Worm (Caenorhabditis elegans): ENCODE results near the gene gpcp-1.

gpcp-1 gene

DNA sequence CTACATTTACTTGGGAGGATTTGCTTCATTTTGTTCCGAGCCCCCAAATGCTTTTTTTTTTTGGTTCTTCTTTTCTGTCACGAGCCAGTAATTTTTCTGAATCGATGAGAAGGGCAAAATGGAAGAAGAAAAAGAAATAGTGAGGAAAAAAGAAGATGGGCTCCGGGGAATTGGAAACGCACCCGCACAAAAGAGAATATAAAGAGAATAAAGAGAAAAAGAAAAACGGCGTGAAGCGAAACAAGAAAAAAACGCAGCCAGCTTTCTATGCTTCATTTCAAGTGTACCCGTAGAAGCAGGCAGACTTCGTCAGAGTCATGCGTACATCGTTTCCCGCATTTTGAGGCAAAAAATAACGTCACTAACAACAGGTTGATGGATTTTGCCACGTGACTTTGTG lies 638 bp upstream of the gpcp-1 start:
- TF ChIP-seq elt-3 (tag; optimal IDR thresholded peaks at IDR 0.05) (no peak), fos-1 (tag; optimal IDR thresholded peaks at IDR 0.05) (no peak), zag-1 (tag; optimal IDR thresholded peaks at IDR 0.05) (no peak), lin-39 (tag; optimal IDR thresholded peaks at IDR 0.05) (peak; percentile 4), ceh-16 (tag; optimal IDR thresholded peaks at IDR 0.05) (no peak), fkh-10 (GFP tag; optimal IDR thresholded peaks at IDR 0.05) (peak; percentile 64), egl-27 (tag; optimal IDR thresholded peaks at IDR 0.05) (no peak), ztf-11 (tag; optimal IDR thresholded peaks at IDR 0.05) (no peak), R02D3.7 (tag; optimal IDR thresholded peaks at IDR 0.05) (no peak), mdl-1 (tag; optimal IDR thresholded peaks at IDR 0.05) (no peak), nhr-76 (tag; optimal IDR thresholded peaks at IDR 0.05) (no peak), nhr-11 (tag; optimal IDR thresholded peaks at IDR 0.05) (no peak), elt-1 (tag; optimal IDR thresholded peaks at IDR 0.05) (no peak), ceh-28 (tag; optimal IDR thresholded peaks at IDR 0.05) (no peak), nhr-28 (tag; optimal IDR thresholded peaks at IDR 0.05) (no peak), lin-15B (tag; optimal IDR thresholded peaks at IDR 0.05) (no peak), daf-12 (tag; optimal IDR thresholded peaks at IDR 0.05) (no peak), mml-1 (tag; optimal IDR thresholded peaks at IDR 0.05) (no peak), unc-39 (tag; optimal IDR thresholded peaks at IDR 0.05) (no peak), eor-1 (tag; optimal IDR thresholded peaks at IDR 0.05) (no peak), ZK546.5 (tag; optimal IDR thresholded peaks at IDR 0.05) (no peak), pha-4 (tag; optimal IDR thresholded peaks at IDR 0.05) (no peak), snpc-4 (tag; optimal IDR thresholded peaks at IDR 0.05) (peak; percentile 8), tbx-2 (tag; optimal IDR thresholded peaks at IDR 0.05) (no peak), ceh-9 (tag; optimal IDR thresholded peaks at IDR 0.05) (no peak), pqm-1 (tag; optimal IDR thresholded peaks at IDR 0.05) (no peak), nhr-43 (tag; optimal IDR thresholded peaks at IDR 0.05; ENCODE audit: poor library complexity, severe bottlenecking) (peak; percentile 19), nfya-1 (tag; optimal IDR thresholded peaks at IDR 0.05; ENCODE audit: insufficient read depth) (peak; percentile 54), nhr-25 (tag; optimal IDR thresholded peaks at IDR 0.05) (no peak), ceh-82 (tag; optimal IDR thresholded peaks at IDR 0.05) (no peak), jun-1 (tag; optimal IDR thresholded peaks at IDR 0.05) (no peak), nhr-23 (tag; optimal IDR thresholded peaks at IDR 0.05) (no peak), hmg-11 (tag; optimal IDR thresholded peaks at IDR 0.05) (peak; percentile 33), ama-1 (optimal IDR thresholded peaks at IDR 0.05) (peak; percentile 47), elt-2 (tag; optimal IDR thresholded peaks at IDR 0.05) (no peak), sea-2 (GFP tag; optimal IDR thresholded peaks at IDR 0.05) (no peak), nhr-237 (tag; optimal IDR thresholded peaks at IDR 0.05) (no peak), aly-2 (tag; optimal IDR thresholded peaks at IDR 0.05) (no peak), nhr-67 (tag; optimal IDR thresholded peaks at IDR 0.05) (no peak)

DNA sequence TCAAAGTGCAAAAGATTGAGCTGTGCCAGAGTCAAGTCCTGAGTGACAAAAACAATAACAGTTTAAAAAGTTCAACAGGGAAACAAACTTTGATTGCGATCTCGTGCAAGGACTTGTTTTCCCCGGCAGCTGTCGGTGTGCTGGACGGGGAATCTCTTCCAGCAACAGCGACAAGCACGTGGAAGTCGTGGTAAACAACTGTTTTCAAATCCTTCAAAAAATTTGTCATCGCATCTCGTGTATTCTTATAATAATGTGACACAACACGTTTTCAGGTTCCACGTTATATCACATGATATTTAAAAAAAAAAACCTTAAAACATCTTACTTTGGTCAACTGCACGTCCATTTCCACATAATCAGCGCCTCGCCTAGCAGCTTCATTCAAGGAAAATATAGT lies 1.8 kb downstream of the gpcp-1 start:
- TF ChIP-seq pha-4 (tag; optimal IDR thresholded peaks at IDR 0.05) (no peak), nfya-1 (tag; optimal IDR thresholded peaks at IDR 0.05; ENCODE audit: insufficient read depth) (peak; percentile 9), pqm-1 (tag; optimal IDR thresholded peaks at IDR 0.05) (no peak), lin-39 (tag; optimal IDR thresholded peaks at IDR 0.05) (no peak), egl-27 (tag; optimal IDR thresholded peaks at IDR 0.05) (no peak)

ce11 chrX:3106137-3106536 lies 4.3 kb downstream of the gpcp-1 start, which contains the start of gene K10B3.5:
Gene K10B3.5 (minus strand): TSS chrX:3106479.
- TF ChIP-seq elt-3 (tag; optimal IDR thresholded peaks at IDR 0.05): no peak
- TF ChIP-seq nfya-1 (tag; optimal IDR thresholded peaks at IDR 0.05; ENCODE audit: insufficient read depth): peak; percentile 73
- TF ChIP-seq pqm-1 (tag; optimal IDR thresholded peaks at IDR 0.05): peak; percentile 11
- TF ChIP-seq jun-1 (tag; optimal IDR thresholded peaks at IDR 0.05): no peak
- TF ChIP-seq skn-1 (tag; optimal IDR thresholded peaks at IDR 0.05): peak; percentile 4
- TF ChIP-seq ztf-11 (tag; optimal IDR thresholded peaks at IDR 0.05): no peak
- peak; percentile 81 for TF ChIP-seq nhr-25 (tag; optimal IDR thresholded peaks at IDR 0.05)
- TF ChIP-seq nhr-76 (tag; optimal IDR thresholded peaks at IDR 0.05): no peak
- peak; percentile 73 for TF ChIP-seq egl-5 (tag; optimal IDR thresholded peaks at IDR 0.05)
- peak; percentile 78 for TF ChIP-seq snpc-4 (tag; optimal IDR thresholded peaks at IDR 0.05)
- peak; percentile 46 for TF ChIP-seq nhr-43 (tag; optimal IDR thresholded peaks at IDR 0.05; ENCODE audit: poor library complexity, severe bottlenecking)
- TF ChIP-seq pha-4 (tag; optimal IDR thresholded peaks at IDR 0.05): peak; percentile 87
- peak; percentile 54 for TF ChIP-seq nhr-23 (tag; optimal IDR thresholded peaks at IDR 0.05)
- no peak for TF ChIP-seq ceh-9 (tag; optimal IDR thresholded peaks at IDR 0.05)
- peak; percentile 77 for TF ChIP-seq lin-39 (tag; optimal IDR thresholded peaks at IDR 0.05)
- peak; percentile 50 for TF ChIP-seq elt-2 (tag; optimal IDR thresholded peaks at IDR 0.05)
- no peak for TF ChIP-seq egl-27 (tag; optimal IDR thresholded peaks at IDR 0.05)
- TF ChIP-seq lin-15B (tag; optimal IDR thresholded peaks at IDR 0.05): peak; percentile 47
- peak; percentile 65 for TF ChIP-seq hmg-11 (tag; optimal IDR thresholded peaks at IDR 0.05)
- TF ChIP-seq ceh-28 (tag; optimal IDR thresholded peaks at IDR 0.05): no peak
- peak; percentile 33 for TF ChIP-seq ama-1 (optimal IDR thresholded peaks at IDR 0.05)
- TF ChIP-seq nhr-77 (tag; optimal IDR thresholded peaks at IDR 0.05): no peak

Data from whole organism, L3 larva.